Fruit fly (Drosophila melanogaster): ENCODE measurements around the gene CG3251.

Gene CG3251

dm6 chr2L:4687211-4687610 is 3.3 kb downstream of the CG3251 start, which contains the start of gene Elba3:
Gene Elba3 (plus strand): TSS chr2L:4687511.
- TF ChIP-seq CG9705 (GFP tag; optimal IDR thresholded peaks at IDR 0.05) (no peak), sv (GFP tag; optimal IDR thresholded peaks at IDR 0.05) (no peak), N (GFP tag; optimal IDR thresholded peaks at IDR 0.05) (no peak), Rel (GFP tag; optimal IDR thresholded peaks at IDR 0.05) (no peak), Rel (tag; optimal IDR thresholded peaks at IDR 0.05) (no peak), Vsx2 (GFP tag; optimal IDR thresholded peaks at IDR 0.05; ENCODE audit: partially characterized antibody) (no peak), dsf (GFP tag; optimal IDR thresholded peaks at IDR 0.05; ENCODE audit: borderline replicate concordance) (no peak), CG32264 (GFP tag; optimal IDR thresholded peaks at IDR 0.05) (no peak), CrebA (GFP tag; optimal IDR thresholded peaks at IDR 0.05; ENCODE audit: borderline replicate concordance) (no peak), brk (GFP tag; optimal IDR thresholded peaks at IDR 0.05) (no peak), Hnf4 (GFP tag; optimal IDR thresholded peaks at IDR 0.05) (no peak)

DNA sequence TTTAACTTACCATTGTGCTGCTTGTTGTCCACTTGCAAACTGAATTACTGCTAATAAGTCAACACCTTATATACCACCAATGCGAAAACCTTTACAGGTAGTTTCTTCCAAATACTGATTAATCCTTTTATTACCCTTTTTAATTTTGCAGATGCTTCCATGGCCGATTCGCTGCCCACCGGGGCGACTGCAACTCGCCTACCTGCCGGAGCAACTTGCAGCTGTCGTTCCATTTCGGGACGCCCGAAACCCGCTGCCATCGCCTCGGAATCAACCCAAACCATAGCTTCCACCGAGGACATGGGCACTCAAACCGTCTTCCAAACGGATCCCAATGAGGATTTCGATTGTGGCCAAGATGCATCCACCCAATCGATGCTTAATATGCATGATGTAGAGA is 6.1 kb downstream of the CG3251 start, which contains the start of gene Elba1:
Gene Elba1 (minus strand): TSS at position 101 of the 400 bp plus-strand sequence.
- TF ChIP-seq tai (GFP tag; optimal IDR thresholded peaks at IDR 0.05) (no peak), Sp1 (GFP tag; optimal IDR thresholded peaks at IDR 0.05) (no peak), jim (GFP tag; optimal IDR thresholded peaks at IDR 0.05) (no peak), sv (GFP tag; optimal IDR thresholded peaks at IDR 0.05) (no peak), HLH106 (tag; optimal IDR thresholded peaks at IDR 0.05) (no peak), Rel (GFP tag; optimal IDR thresholded peaks at IDR 0.05) (no peak), Rel (tag; optimal IDR thresholded peaks at IDR 0.05) (no peak), N (GFP tag; optimal IDR thresholded peaks at IDR 0.05) (no peak), Dfd (GFP tag; optimal IDR thresholded peaks at IDR 0.05) (no peak), Myc (optimal IDR thresholded peaks at IDR 0.05) (no peak), CG32264 (GFP tag; optimal IDR thresholded peaks at IDR 0.05) (no peak)

DNA sequence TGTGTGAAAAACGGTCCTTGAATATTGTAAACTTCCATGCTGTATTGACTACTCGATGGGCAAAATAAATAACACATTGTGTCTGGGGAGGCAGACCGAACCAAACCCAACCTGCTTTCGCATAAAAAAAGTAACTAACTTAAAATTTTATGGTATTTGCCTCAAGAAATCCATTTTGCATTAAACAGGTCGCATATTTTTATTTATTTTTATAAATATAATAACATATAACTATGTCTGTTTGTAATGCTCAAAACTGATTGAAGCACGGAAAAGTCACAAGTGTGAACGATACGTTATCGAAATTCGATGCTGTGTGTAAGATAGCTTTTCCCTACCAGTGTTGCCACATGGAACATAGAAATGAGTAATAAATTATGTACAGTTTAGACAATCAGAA is 8.1 kb downstream of the CG3251 start, which contains the start of gene CG11929:
Gene CG11929 (plus strand): TSS at position 301 of the 400 bp plus-strand sequence.
- TF ChIP-seq Vsx2 (GFP tag; optimal IDR thresholded peaks at IDR 0.05; ENCODE audit: partially characterized antibody) = no peak
- TF ChIP-seq ey (GFP tag; optimal IDR thresholded peaks at IDR 0.05) = no peak
- TF ChIP-seq brk (GFP tag; optimal IDR thresholded peaks at IDR 0.05) = no peak

- TF ChIP-seq Myc (optimal IDR thresholded peaks at IDR 0.05) (peak; percentile 22), dl (GFP tag; optimal IDR thresholded peaks at IDR 0.05; ENCODE audit: insufficient read depth in 1 of 2, partially characterized antibody in 2 of 2) (no peak), dmrt93B (GFP tag; optimal IDR thresholded peaks at IDR 0.05) (no peak), Abd-B (GFP tag; optimal IDR thresholded peaks at IDR 0.05) (no peak)
These were observed 29.6 kb downstream of the CG3251 start for dm6 chr2L:4660932-4661331.

DNA sequence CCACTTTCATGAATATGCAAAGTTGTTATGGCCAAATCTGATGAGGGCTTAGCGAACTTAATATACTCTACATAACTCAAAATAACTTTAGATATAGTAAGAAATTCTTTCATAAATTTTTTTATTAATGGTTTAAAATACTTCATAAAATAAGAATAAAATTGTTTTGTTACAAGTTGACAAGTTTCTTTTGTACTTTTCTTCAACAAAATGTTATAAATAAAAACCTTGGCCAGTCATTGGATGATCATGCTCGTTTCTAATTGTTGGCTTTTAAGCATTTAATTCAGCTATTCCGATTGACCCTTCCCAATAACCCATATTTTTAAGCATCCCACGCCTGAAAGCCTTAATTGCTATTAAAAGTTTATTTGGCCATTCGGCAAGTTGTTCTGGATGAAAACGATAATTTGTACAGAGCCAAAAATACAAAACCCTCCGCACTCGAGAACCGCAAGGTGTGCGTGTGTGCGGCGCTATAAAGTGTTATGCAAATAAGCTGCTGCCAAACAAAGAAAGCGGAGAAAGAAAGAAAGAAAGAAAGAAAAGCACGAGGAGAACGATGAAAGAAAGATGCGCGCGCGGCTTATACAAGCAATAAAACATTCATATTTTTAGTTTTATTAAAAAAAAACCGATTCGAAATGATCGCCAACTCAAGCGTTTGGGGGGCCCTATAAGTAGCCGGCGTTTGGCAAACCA is 39.6 kb downstream of the CG3251 start, which contains the start of gene CG3355:
Gene CG3355 (plus strand): TSS at position 652 of the 702 bp plus-strand sequence.
- TF ChIP-seq CG9705 (GFP tag; optimal IDR thresholded peaks at IDR 0.05) (no peak), psq (GFP tag; optimal IDR thresholded peaks at IDR 0.05) (peak; percentile 17), lola (GFP tag; optimal IDR thresholded peaks at IDR 0.05) (no peak), GATAd (GFP tag; optimal IDR thresholded peaks at IDR 0.05) (no peak), sage (GFP tag; optimal IDR thresholded peaks at IDR 0.05) (no peak)

- peak in 1 of 2 experiments; percentile 40 for TF ChIP-seq foxo (GFP tag; optimal IDR thresholded peaks at IDR 0.05)
- peak; percentile 15 for TF ChIP-seq psq (GFP tag; optimal IDR thresholded peaks at IDR 0.05)
- peak; percentile 47 for TF ChIP-seq ey (GFP tag; optimal IDR thresholded peaks at IDR 0.05)
- TF ChIP-seq jim (GFP tag; optimal IDR thresholded peaks at IDR 0.05) = no peak
- TF ChIP-seq Dfd (GFP tag; optimal IDR thresholded peaks at IDR 0.05) = no peak
- peak; percentile 19 for TF ChIP-seq br (GFP tag; optimal IDR thresholded peaks at IDR 0.05)
- peak; percentile 25 for TF ChIP-seq Hnf4 (GFP tag; optimal IDR thresholded peaks at IDR 0.05)
- TF ChIP-seq HLH106 (tag; optimal IDR thresholded peaks at IDR 0.05) = peak; percentile 27
- no peak for TF ChIP-seq sv (GFP tag; optimal IDR thresholded peaks at IDR 0.05)
- peak; percentile 46 for TF ChIP-seq h (GFP tag; optimal IDR thresholded peaks at IDR 0.05)
- peak; percentile 22 for TF ChIP-seq rgr (GFP tag; optimal IDR thresholded peaks at IDR 0.05)
- peak; percentile 16 for TF ChIP-seq dmrt93B (GFP tag; optimal IDR thresholded peaks at IDR 0.05)
- no peak for TF ChIP-seq Jra (GFP tag; optimal IDR thresholded peaks at IDR 0.05)
- peak; percentile 19 for TF ChIP-seq fru (GFP tag; optimal IDR thresholded peaks at IDR 0.05)
- peak; percentile 3 for TF ChIP-seq OdsH (GFP tag; optimal IDR thresholded peaks at IDR 0.05)
- peak; percentile 15 for TF ChIP-seq Sp1 (GFP tag; optimal IDR thresholded peaks at IDR 0.05)
These were observed 41.7 kb downstream of the CG3251 start for dm6 chr2L:4648804-4649203.
